Fruit fly (Drosophila melanogaster) whole organism, pupa: ENCODE data around the gene ltl.

Experiments used
- CG10348 ChIP-seq: fragments of 200-800 bp; sonication (Bioruptor generic); IDR thresholded peaks from 2 replicates; pipeline ENCODE4 v1.3.6; 2022; ENCODE audit warnings: missing biosample characterization, missing genetic modification characterization
- CG12605 ChIP-seq: fragments of 200-800 bp; sonication (Bioruptor generic); IDR thresholded peaks from 2 replicates; pipeline ENCODE4 v1.3.6; 2022; ENCODE audit warnings: missing biosample characterization, missing genetic modification characterization
- CG13204 ChIP-seq: fragments of 200-800 bp; sonication (Bioruptor generic); optimal IDR thresholded peaks from 2 replicates; lab custom pipeline; 2018; ENCODE audit warnings: missing biosample characterization, mild to moderate bottlenecking, missing genetic modification characterization, moderate library complexity
- CG14655 ChIP-seq: fragments of 200-800 bp; sonication (Bioruptor generic); optimal IDR thresholded peaks from 3 replicates; lab custom pipeline; 2017; ENCODE audit warnings: mild to moderate bottlenecking, missing biosample characterization, missing genetic modification reagents, missing genetic modification characterization
- CG15710 ChIP-seq: fragments of 200-800 bp; sonication (Bioruptor generic); optimal IDR thresholded peaks from 2 replicates; lab custom pipeline; 2018; ENCODE audit warnings: missing biosample characterization, mild to moderate bottlenecking, missing genetic modification characterization, moderate library complexity
- CG17806 ChIP-seq: fragments of 200-800 bp; sonication (Bioruptor generic); optimal IDR thresholded peaks from 2 replicates; lab custom pipeline; 2018; ENCODE audit warnings: missing biosample characterization, mild to moderate bottlenecking, missing genetic modification characterization, moderate library complexity
- CG32121 ChIP-seq: fragments of 200-800 bp; sonication (Bioruptor generic); IDR thresholded peaks from 2 replicates; pipeline ENCODE4 v1.3.6; 2022; ENCODE audit warnings: missing biosample characterization, missing genetic modification characterization
- CG34367 ChIP-seq: fragments of 200-800 bp; sonication (Bioruptor generic); optimal IDR thresholded peaks from 2 replicates; lab custom pipeline; 2018; ENCODE audit warnings: missing biosample characterization, mild to moderate bottlenecking, missing genetic modification characterization
- CG4496 ChIP-seq: fragments of 200-800 bp; sonication (Bioruptor generic); IDR thresholded peaks from 3 replicates; pipeline ENCODE4 v1.3.6; 2022; ENCODE audit warnings: missing biosample characterization, missing genetic modification characterization
- CG8159 ChIP-seq: fragments of 200-800 bp; sonication (Bioruptor generic); optimal IDR thresholded peaks from 3 replicates; lab custom pipeline; 2018; ENCODE audit warnings: missing biosample characterization, mild to moderate bottlenecking, missing genetic modification characterization, moderate library complexity
- CG8301 ChIP-seq: fragments of 200-800 bp; sonication (Bioruptor generic); optimal IDR thresholded peaks from 2 replicates; lab custom pipeline; 2018; ENCODE audit warnings: missing biosample characterization, mild to moderate bottlenecking, missing genetic modification characterization
- CG9948 ChIP-seq: fragments of 200-800 bp; sonication (Bioruptor generic); optimal IDR thresholded peaks from 2 replicates; lab custom pipeline; 2018; ENCODE audit warnings: missing biosample characterization, mild to moderate bottlenecking, missing genetic modification characterization, moderate library complexity
- D1 ChIP-seq: fragments of 200-800 bp; sonication (Bioruptor generic); optimal IDR thresholded peaks from 2 replicates; lab custom pipeline; 2018; ENCODE audit warnings: missing biosample characterization, mild to moderate bottlenecking, missing genetic modification characterization, moderate library complexity
- EcR ChIP-seq: fragments of 200-800 bp; sonication (Bioruptor generic); optimal IDR thresholded peaks from 3 replicates; lab custom pipeline; 2019; ENCODE audit warnings: missing biosample characterization, missing genetic modification characterization, mild to moderate bottlenecking, moderate library complexity, missing genetic modification reagents
- Ets98B ChIP-seq: fragments of 200-800 bp; sonication (Bioruptor generic); IDR thresholded peaks from 2 replicates; pipeline ENCODE4 v1.3.6; 2022; ENCODE audit warnings: missing biosample characterization, missing genetic modification characterization
- Pif1A ChIP-seq: fragments of 200-800 bp; sonication (Bioruptor generic); optimal IDR thresholded peaks from 3 replicates; lab custom pipeline; 2016; ENCODE audit warnings: missing biosample characterization, missing genetic modification characterization
- Pif1B ChIP-seq: fragments of 200-800 bp; sonication (Bioruptor generic); optimal IDR thresholded peaks from 3 replicates; lab custom pipeline; 2016; ENCODE audit warnings: missing biosample characterization, missing genetic modification characterization
- Snoo ChIP-seq: fragments of 200-800 bp; sonication (Bioruptor generic); optimal IDR thresholded peaks from 3 replicates; lab custom pipeline; 2017; ENCODE audit warnings: missing biosample characterization, mild to moderate bottlenecking, missing genetic modification characterization, inconsistent platforms
- fd96Ca ChIP-seq: fragments of 200-800 bp; sonication (Bioruptor generic); IDR thresholded peaks from 3 replicates; pipeline ENCODE4 v1.3.6; 2022; ENCODE audit warnings: missing biosample characterization, missing genetic modification characterization
- gl ChIP-seq: fragments of 200-800 bp; sonication (Bioruptor generic); optimal IDR thresholded peaks from 2 replicates; lab custom pipeline; 2018; ENCODE audit warnings: missing biosample characterization, mild to moderate bottlenecking, missing genetic modification characterization
- rn ChIP-seq: fragments of 200-800 bp; sonication (Bioruptor generic); IDR thresholded peaks from 2 replicates; pipeline ENCODE4 v1.3.6; 2022; ENCODE audit warnings: missing biosample characterization, missing genetic modification characterization

The ltl gene

DNA sequence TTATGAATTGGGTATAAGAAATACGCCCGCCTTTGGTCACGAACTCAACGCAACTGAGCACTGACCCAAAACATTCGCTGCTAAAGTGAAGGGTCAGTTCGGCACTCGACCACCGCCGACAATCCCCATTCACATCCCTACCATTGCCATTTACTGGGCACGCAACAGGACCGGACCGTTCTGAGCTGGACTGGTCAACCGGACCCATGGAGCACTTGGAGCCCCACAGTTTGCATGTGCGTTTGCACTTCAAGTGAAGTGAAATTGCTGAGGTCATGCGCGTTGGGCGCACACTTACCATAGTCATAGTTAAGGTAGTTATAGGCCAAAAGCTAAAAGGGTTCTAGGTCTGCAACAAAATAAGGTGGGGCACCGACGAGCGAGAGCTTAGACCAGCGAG, 41.1 kb downstream of the ltl start, which contains the start of gene CG14837:
Gene CG14837, minus strand, starts transcription at position 101 of the 400 bp plus-strand sequence.
- no peak for TF ChIP-seq CG8159 (tag; lab: Kevin White, UChicago)
- TF ChIP-seq CG12605 (GFP tag; lab: Robert Waterston, UW) = no peak
- TF ChIP-seq CG14655 (GFP tag; lab: Kevin White, UChicago) = no peak

DNA sequence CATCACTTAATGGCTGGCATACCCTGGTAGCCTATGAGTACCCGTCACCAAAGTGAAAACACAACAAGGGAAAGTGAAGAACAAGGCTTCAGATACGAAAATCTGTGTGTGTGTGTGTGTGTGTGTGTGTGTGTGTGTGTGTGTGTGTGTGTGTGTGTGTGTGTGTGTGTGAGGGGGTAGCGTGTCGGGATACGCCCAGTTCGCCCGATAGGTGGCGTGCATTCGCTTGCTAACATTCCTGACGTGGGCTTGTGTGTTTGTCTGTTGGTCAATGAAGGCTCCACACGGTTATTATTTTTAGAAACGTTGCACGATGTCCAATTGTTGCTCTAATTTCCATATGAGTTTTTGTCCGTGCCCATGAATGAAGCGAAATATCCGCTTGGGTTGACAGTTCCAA, 41.8 kb downstream of the ltl start:
- TF ChIP-seq Snoo (tag; lab: Kevin White, UChicago) (no peak), CG14655 (GFP tag; lab: Kevin White, UChicago) (no peak), gl (tag; lab: Kevin White, UChicago) (no peak), Pif1A (no peak), CG15710 (no peak), rn (GFP tag; lab: Robert Waterston, UW) (no peak), CG8159 (tag; lab: Kevin White, UChicago) (no peak), CG13204 (GFP tag; lab: Kevin White, UChicago) (no peak), D1 (tag; lab: Kevin White, UChicago) (no peak), CG8301 (no peak), CG32121 (GFP tag; lab: Robert Waterston, UW) (no peak), CG17806 (tag; lab: Kevin White, UChicago) (no peak), CG12605 (GFP tag; lab: Robert Waterston, UW) (no peak), fd96Ca (GFP tag; lab: Robert Waterston, UW) (no peak), CG34367 (no peak), CG9948 (tag; lab: Kevin White, UChicago) (no peak)

DNA sequence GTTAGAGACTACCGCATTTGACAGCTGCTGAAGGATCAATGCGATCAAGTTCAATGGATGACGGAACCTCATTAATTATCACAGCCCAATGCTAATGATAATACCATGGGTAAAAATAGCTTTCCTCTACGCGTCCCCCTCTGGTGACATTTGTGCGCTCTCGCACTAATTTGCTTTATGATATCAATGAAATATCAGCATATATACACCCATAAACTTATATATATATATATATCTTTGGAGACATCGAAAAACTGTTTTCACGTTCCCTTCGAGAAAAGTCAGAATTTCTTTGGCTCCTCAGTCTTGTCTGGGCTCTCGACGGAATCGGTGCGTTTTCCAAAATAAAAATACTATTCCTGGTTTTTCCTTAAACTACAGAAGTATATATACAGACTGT, 43.5 kb downstream of the ltl start, which contains the start of gene frac:
Gene frac, plus strand, starts transcription at position 301 of the 400 bp plus-strand sequence.
- TF ChIP-seq Ets98B (GFP tag; lab: Robert Waterston, UW) (no peak), rn (GFP tag; lab: Robert Waterston, UW) (no peak), Pif1B (GFP tag; lab: Kevin White, UChicago) (no peak), CG10348 (no peak), CG17806 (tag; lab: Kevin White, UChicago) (no peak), CG8301 (no peak), CG15710 (no peak), CG13204 (GFP tag; lab: Kevin White, UChicago) (no peak), fd96Ca (GFP tag; lab: Robert Waterston, UW) (no peak), CG34367 (no peak), EcR (GFP tag; lab: Kevin White, UChicago) (no peak), CG12605 (GFP tag; lab: Robert Waterston, UW) (no peak)

DNA sequence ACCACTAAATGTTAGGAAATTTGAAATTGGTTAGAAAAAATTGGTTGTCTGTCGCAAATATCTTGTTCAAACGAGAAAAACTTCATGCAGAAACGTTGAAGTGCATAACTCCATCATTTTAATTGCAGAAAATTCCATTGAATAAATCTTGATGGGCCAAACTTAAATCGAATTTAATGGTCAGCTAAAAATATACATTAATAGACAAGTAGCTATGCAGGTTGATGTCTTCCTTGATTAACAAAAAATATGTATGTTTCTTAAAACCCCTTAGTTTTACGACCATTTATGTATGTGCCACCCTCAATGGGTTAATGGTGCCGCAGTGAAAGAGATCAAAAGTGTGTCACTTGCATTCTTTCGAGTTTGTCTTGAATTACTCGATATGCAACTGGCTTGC, 54.2 kb downstream of the ltl start:
- TF ChIP-seq Pif1A (no peak), CG4496 (no peak), CG10348 (no peak), CG15710 (no peak), D1 (tag; lab: Kevin White, UChicago) (no peak), CG8301 (no peak), CG17806 (tag; lab: Kevin White, UChicago) (no peak), CG12605 (GFP tag; lab: Robert Waterston, UW) (no peak), gl (tag; lab: Kevin White, UChicago) (no peak), CG13204 (GFP tag; lab: Kevin White, UChicago) (no peak), Ets98B (GFP tag; lab: Robert Waterston, UW) (no peak), Snoo (tag; lab: Kevin White, UChicago) (no peak), rn (GFP tag; lab: Robert Waterston, UW) (no peak), CG34367 (no peak), Pif1B (GFP tag; lab: Kevin White, UChicago) (no peak), CG32121 (GFP tag; lab: Robert Waterston, UW) (no peak), CG8159 (tag; lab: Kevin White, UChicago) (no peak)
